Fruit fly (Drosophila melanogaster): ENCODE results near the gene Cpr35B.
A peak's percentile ranks its signal among the peaks of the same experiment; 100 is the strongest.

Cpr35B gene

dm6 chr2L:14430138-14430815 is 5.3 kb upstream of the Cpr35B start (continued):
- TF ChIP-seq maf-S (GFP tag; optimal IDR thresholded peaks at IDR 0.05), result no peak
- TF ChIP-seq HLHmδ (GFP tag; optimal IDR thresholded peaks at IDR 0.05), result no peak
- TF ChIP-seq PHDP (tag; optimal IDR thresholded peaks at IDR 0.05), result no peak
- TF ChIP-seq CG2120 (GFP tag; optimal IDR thresholded peaks at IDR 0.05), result no peak
- TF ChIP-seq gfzf (GFP tag; optimal IDR thresholded peaks at IDR 0.05), result no peak
- no peak for TF ChIP-seq tgo (GFP tag; IDR thresholded peaks at IDR 0.05)
- TF ChIP-seq pros (GFP tag; optimal IDR thresholded peaks at IDR 0.05), result peak; percentile 74
- TF ChIP-seq zfh2 (GFP tag; optimal IDR thresholded peaks at IDR 0.05), result no peak
- no peak for TF ChIP-seq CG11695 (GFP tag; IDR thresholded peaks at IDR 0.05)
- TF ChIP-seq CG8281 (tag; optimal IDR thresholded peaks at IDR 0.05), result no peak
- TF ChIP-seq Fer3 (tag; optimal IDR thresholded peaks at IDR 0.05), result no peak
- TF ChIP-seq CG2129 (GFP tag; IDR thresholded peaks at IDR 0.05; ENCODE audit: partially characterized antibody), result no peak

DNA sequence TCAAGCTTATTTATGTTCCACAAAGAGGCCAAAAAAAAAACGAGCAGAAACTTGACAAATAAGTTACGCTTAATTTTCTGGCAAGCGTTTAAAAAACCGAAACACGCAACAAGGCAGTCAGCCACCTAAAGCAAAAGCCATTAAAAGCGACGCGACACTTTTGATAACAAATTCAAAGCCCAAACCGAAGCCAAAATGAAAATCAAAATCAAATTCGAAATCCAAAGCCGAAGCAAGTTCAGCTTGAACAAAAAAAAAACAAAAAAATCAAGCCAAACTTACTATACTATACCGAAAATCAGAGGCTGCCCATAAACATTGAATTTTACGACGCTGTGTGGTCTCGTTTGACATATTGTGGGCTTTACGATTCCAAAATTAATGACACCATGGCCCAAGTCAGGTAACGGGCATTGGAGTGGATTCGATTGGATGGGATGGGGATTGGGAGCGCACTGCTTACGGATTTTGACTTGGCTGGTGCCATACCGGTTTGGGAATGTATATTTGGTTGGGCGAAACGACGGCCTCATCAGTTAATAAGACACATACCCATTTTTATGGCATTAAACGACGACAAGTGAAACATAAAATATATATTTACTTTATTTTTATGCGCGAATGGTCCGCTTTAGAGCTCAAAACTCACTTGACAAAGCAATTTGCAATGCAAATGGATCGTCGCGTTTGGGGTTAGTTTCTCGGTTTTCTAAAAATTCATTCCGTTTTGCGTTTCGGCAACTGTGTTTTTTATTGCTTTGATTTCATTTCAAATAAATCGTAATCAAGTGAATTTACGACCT is 2.8 kb downstream of the Cpr35B start:
- TF ChIP-seq NFAT (GFP tag; IDR thresholded peaks at IDR 0.05) (no peak), sqz (GFP tag; optimal IDR thresholded peaks at IDR 0.05) (peak; percentile 76), run (tag; optimal IDR thresholded peaks at IDR 0.05) (peak; percentile 60), bbx (GFP tag; IDR thresholded peaks at IDR 0.05; ENCODE audit: partially characterized antibody) (no peak), ATbp (GFP tag; optimal IDR thresholded peaks at IDR 0.05) (peak; percentile 6), chm (GFP tag; IDR thresholded peaks at IDR 0.05) (peak; percentile 17; the same call in 1 of the 2 replicates), eyg (GFP tag; optimal IDR thresholded peaks at IDR 0.05) (no peak), Nf-YB (GFP tag; optimal IDR thresholded peaks at IDR 0.05) (peak; percentile 62), abd-A (tag; optimal IDR thresholded peaks at IDR 0.05) (peak; percentile 100), CG9727 (GFP tag; optimal IDR thresholded peaks at IDR 0.05) (no peak), CG6765 (GFP tag; optimal IDR thresholded peaks at IDR 0.05) (no peak), CG8290 (GFP tag; optimal IDR thresholded peaks at IDR 0.05) (no peak), CG8290 (tag; optimal IDR thresholded peaks at IDR 0.05) (peak in 1 of 2 experiments; percentile 24), chinmo (GFP tag; IDR thresholded peaks at IDR 0.05; ENCODE audit: partially characterized antibody) (peak; percentile 79; the same call in 2 of the 4 replicates), Sin3A (optimal IDR thresholded peaks at IDR 0.05) (no peak), Nf-YC (tag; optimal IDR thresholded peaks at IDR 0.05) (peak; percentile 12), oc (tag; optimal IDR thresholded peaks at IDR 0.05) (peak; percentile 65), kni (GFP tag; optimal IDR thresholded peaks at IDR 0.05) (peak; percentile 80), twi (tag; optimal IDR thresholded peaks at IDR 0.05) (no peak), CG2875 (GFP tag; optimal IDR thresholded peaks at IDR 0.05) (no peak), CG13894 (tag; optimal IDR thresholded peaks at IDR 0.05) (peak; percentile 78), fu2 (GFP tag; optimal IDR thresholded peaks at IDR 0.05) (no peak), BtbVII (GFP tag; optimal IDR thresholded peaks at IDR 0.05) (no peak), CG15269 (tag; optimal IDR thresholded peaks at IDR 0.05) (peak; percentile 52), sd (tag; optimal IDR thresholded peaks at IDR 0.05) (peak; percentile 63), CG8281 (tag; optimal IDR thresholded peaks at IDR 0.05) (peak; percentile 37), sug (tag; optimal IDR thresholded peaks at IDR 0.05) (peak; percentile 5), sens (GFP tag) (peak; percentile 38), z (GFP tag; IDR thresholded peaks at IDR 0.05) (no peak), dpn (GFP tag; optimal IDR thresholded peaks at IDR 0.05) (no peak), vvl (GFP tag; IDR thresholded peaks at IDR 0.05) (peak; percentile 88), CG10543 (GFP tag; optimal IDR thresholded peaks at IDR 0.05) (peak; percentile 67), Opbp (GFP tag; IDR thresholded peaks at IDR 0.05; ENCODE audit: partially characterized antibody) (no peak), CG2678 (tag; optimal IDR thresholded peaks at IDR 0.05) (no peak), Pdp1 (GFP tag; optimal IDR thresholded peaks at IDR 0.05) (peak in 1 of 2 experiments; percentile 16), CG4404 (GFP tag; IDR thresholded peaks at IDR 0.05) (no peak)

Measured in whole organism, embryonic.